Fruit fly (Drosophila melanogaster): ENCODE data around the gene QC.

The QC gene

DNA sequence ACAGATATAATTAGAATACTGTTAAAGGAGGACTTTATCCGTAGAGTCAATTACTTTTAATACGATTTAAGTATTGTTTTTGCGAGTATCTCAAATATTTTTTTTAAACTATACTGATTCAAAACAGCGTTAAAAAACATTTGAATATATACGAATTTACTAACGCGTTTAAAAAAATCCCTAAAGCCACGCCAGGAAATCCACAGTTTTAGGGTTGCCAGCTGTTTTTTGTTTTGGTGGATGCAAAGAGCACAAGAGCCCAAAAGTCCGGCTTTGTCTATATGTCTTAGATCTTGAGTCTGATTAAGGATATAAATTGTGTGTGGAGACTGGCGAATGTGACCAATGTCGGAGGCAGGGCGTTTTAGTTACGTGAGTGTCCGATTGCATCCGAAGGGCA lies 25.3 kb upstream of the QC start (continued):
- TF ChIP-seq Hr4 (GFP tag; optimal IDR thresholded peaks at IDR 0.05) (no peak), lz (GFP tag; optimal IDR thresholded peaks at IDR 0.05) (no peak), CG11902 (GFP tag; optimal IDR thresholded peaks at IDR 0.05) (no peak), CG6792 (GFP tag; optimal IDR thresholded peaks at IDR 0.05) (no peak), acj6 (GFP tag; optimal IDR thresholded peaks at IDR 0.05) (no peak), Blimp-1 (GFP tag; optimal IDR thresholded peaks at IDR 0.05) (no peak), Ets21C (GFP tag; optimal IDR thresholded peaks at IDR 0.05) (no peak), dsx (GFP tag; optimal IDR thresholded peaks at IDR 0.05; ENCODE audit: poor library complexity, severe bottlenecking) (no peak), CG1621 (tag; optimal IDR thresholded peaks at IDR 0.05) (peak; percentile 65)

DNA sequence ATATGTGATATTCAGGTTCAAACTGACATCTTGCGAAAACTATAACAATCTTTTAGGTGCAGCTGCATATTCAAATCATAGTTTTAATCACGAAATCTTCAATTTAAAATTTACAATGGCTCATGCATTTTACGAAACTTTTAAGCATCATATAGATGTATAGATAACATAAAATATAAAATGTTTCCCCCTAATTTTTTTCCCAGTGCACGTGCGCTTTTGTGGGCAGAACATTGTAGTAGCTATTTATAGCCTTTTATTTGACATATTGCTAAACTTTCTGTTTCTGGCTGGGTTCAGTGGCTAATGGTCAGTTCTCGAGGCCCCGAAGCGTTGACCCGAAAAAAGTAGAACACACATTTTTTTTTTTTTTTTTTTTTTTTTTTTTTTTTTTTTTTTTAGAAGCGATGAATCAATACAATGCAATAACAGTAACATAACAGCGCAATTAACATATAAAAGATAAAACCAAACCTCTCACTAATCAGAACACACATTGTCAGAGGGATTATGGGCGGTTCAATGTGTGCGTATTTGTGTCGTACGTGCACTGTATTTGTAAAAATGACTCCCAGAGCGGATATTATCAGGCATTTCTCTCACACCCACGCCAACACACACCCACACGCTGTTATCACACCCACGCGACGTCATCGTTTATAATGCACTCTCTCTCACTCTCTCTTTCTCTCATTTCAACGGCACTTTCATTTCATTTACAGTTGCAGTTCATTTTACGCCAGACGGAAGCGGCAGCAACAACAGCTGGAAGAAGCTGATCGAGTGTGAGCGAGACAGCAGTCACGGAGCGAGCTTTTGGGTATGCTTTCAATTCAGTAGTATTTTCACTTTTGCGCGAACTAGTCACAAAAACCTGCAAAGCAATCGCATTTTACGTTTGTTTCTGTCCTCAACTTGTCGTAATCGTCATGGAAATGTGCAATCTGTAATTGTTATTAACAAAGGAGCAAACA lies 24.0 kb upstream of the QC start:
- no peak for TF ChIP-seq CG8319 (GFP tag; optimal IDR thresholded peaks at IDR 0.05)
- peak; percentile 33 for TF ChIP-seq OdsH (GFP tag; optimal IDR thresholded peaks at IDR 0.05)
- peak; percentile 72 for TF ChIP-seq Eip78C (GFP tag)
- TF ChIP-seq CG1621 (tag; optimal IDR thresholded peaks at IDR 0.05): peak; percentile 46
- peak; percentile 37; the same call in 1 of the 2 replicates for TF ChIP-seq CG15336 (GFP tag; IDR thresholded peaks at IDR 0.05)
- peak; percentile 58 for TF ChIP-seq CG3919 (GFP tag; optimal IDR thresholded peaks at IDR 0.05)
- TF ChIP-seq Gug (GFP tag; IDR thresholded peaks at IDR 0.05): no peak
- no peak for TF ChIP-seq CG11762 (GFP tag; optimal IDR thresholded peaks at IDR 0.05; ENCODE audit: insufficient read depth)
- TF ChIP-seq esn (GFP tag; optimal IDR thresholded peaks at IDR 0.05): peak; percentile 42
- peak; percentile 8 for TF ChIP-seq Smox (GFP tag; optimal IDR thresholded peaks at IDR 0.05)
- no peak for TF ChIP-seq salr (GFP tag; optimal IDR thresholded peaks at IDR 0.05)
- TF ChIP-seq spab (GFP tag; optimal IDR thresholded peaks at IDR 0.05): no peak
- TF ChIP-seq topi (GFP tag; optimal IDR thresholded peaks at IDR 0.05): peak; percentile 28
- TF ChIP-seq CG6808 (GFP tag; optimal IDR thresholded peaks at IDR 0.05): no peak
- no peak for TF ChIP-seq CG34406 (GFP tag; optimal IDR thresholded peaks at IDR 0.05)
- TF ChIP-seq cyc (GFP tag; optimal IDR thresholded peaks at IDR 0.05): no peak
- TF ChIP-seq Sox15 (GFP tag; optimal IDR thresholded peaks at IDR 0.05): no peak
- TF ChIP-seq Lpt (GFP tag; optimal IDR thresholded peaks at IDR 0.05): no peak
- TF ChIP-seq CG4318 (GFP tag; optimal IDR thresholded peaks at IDR 0.05): no peak
- no peak for TF ChIP-seq fkh (GFP tag; optimal IDR thresholded peaks at IDR 0.05)
- TF ChIP-seq CG16779 (tag; optimal IDR thresholded peaks at IDR 0.05): peak; percentile 29
- TF ChIP-seq svp (GFP tag): peak; percentile 82
- TF ChIP-seq CG3032 (tag; optimal IDR thresholded peaks at IDR 0.05): no peak
- TF ChIP-seq pdm3 (GFP tag; optimal IDR thresholded peaks at IDR 0.05): peak; percentile 36
- TF ChIP-seq dsx (GFP tag; optimal IDR thresholded peaks at IDR 0.05; ENCODE audit: poor library complexity, severe bottlenecking): peak; percentile 14
- peak; percentile 22 for TF ChIP-seq CG32006 (GFP tag; optimal IDR thresholded peaks at IDR 0.05)
- no peak for TF ChIP-seq CG11902 (GFP tag; optimal IDR thresholded peaks at IDR 0.05)
- peak; percentile 97 for TF ChIP-seq Blimp-1 (GFP tag; optimal IDR thresholded peaks at IDR 0.05)
- TF ChIP-seq dac (GFP tag; optimal IDR thresholded peaks at IDR 0.05): no peak
- TF ChIP-seq CG6854 (GFP tag; optimal IDR thresholded peaks at IDR 0.05): peak; percentile 57
- peak; percentile 48 for TF ChIP-seq Hr4 (GFP tag; optimal IDR thresholded peaks at IDR 0.05)
- no peak for TF ChIP-seq Ets21C (GFP tag; optimal IDR thresholded peaks at IDR 0.05)
- peak; percentile 22 for TF ChIP-seq acj6 (GFP tag; optimal IDR thresholded peaks at IDR 0.05)
- TF ChIP-seq CG31627 (GFP tag; optimal IDR thresholded peaks at IDR 0.05): peak; percentile 23
- peak; percentile 11 for TF ChIP-seq net (GFP tag; optimal IDR thresholded peaks at IDR 0.05)
- TF ChIP-seq Met (GFP tag; optimal IDR thresholded peaks at IDR 0.05): peak; percentile 19
- TF ChIP-seq CG11294 (GFP tag; IDR thresholded peaks at IDR 0.05): no peak
- TF ChIP-seq CG10669 (GFP tag; optimal IDR thresholded peaks at IDR 0.05): no peak
- peak; percentile 14 for TF ChIP-seq CG6276 (GFP tag; optimal IDR thresholded peaks at IDR 0.05)
- TF ChIP-seq CG9139 (GFP tag; optimal IDR thresholded peaks at IDR 0.05): peak; percentile 0
- TF ChIP-seq CG10631 (GFP tag; optimal IDR thresholded peaks at IDR 0.05): peak; percentile 6
- no peak for TF ChIP-seq CG7368 (GFP tag; optimal IDR thresholded peaks at IDR 0.05)
- no peak for TF ChIP-seq CG6792 (GFP tag; optimal IDR thresholded peaks at IDR 0.05)
- no peak for TF ChIP-seq Hr38 (GFP tag; optimal IDR thresholded peaks at IDR 0.05)
- peak; percentile 54; the same call in 2 of the 3 replicates for TF ChIP-seq CG6163 (GFP tag; IDR thresholded peaks at IDR 0.05)
